Fruit fly (Drosophila melanogaster): ENCODE data around the gene Trp1.

Trp1 gene

dm6 chr2L:10061276-10061675 is 52.1 kb downstream of the Trp1 start:
- no peak for TF ChIP-seq noc (tag; optimal IDR thresholded peaks at IDR 0.05)
